Worm (Caenorhabditis elegans) whole organism, late embryonic: Measurements from ENCODE around the gene F09E5.14.

Source experiments
- C08G9.2 ChIP-seq: sonication (generic microtip); optimal IDR thresholded peaks from 2 replicates; lab custom pipeline; 2016; ENCODE audit warnings: mild to moderate bottlenecking, missing genetic modification characterization, moderate library complexity, missing compliant biosample characterization
- F13H6.1 ChIP-seq: sonication (generic microtip); optimal IDR thresholded peaks from 2 replicates; lab custom pipeline; 2016; ENCODE audit warnings: missing genetic modification characterization, missing compliant biosample characterization
- K02D7.2 ChIP-seq: sonication (generic microtip); optimal IDR thresholded peaks from 2 replicates; lab custom pipeline; 2017; ENCODE audit warnings: mild to moderate bottlenecking, missing genetic modification characterization, missing compliant biosample characterization
- K09A11.1 ChIP-seq: sonication (generic microtip); optimal IDR thresholded peaks from 2 replicates; lab custom pipeline; 2017; ENCODE audit warnings: antibody characterized with exemption, mild to moderate bottlenecking, missing genetic modification characterization, missing compliant biosample characterization; ENCODE audit not compliant: insufficient read depth
- T23F11.4 ChIP-seq: fragments of 200-800 bp; sonication (Bioruptor generic); optimal IDR thresholded peaks from 2 replicates; lab custom pipeline; 2018; ENCODE audit warnings: mild to moderate bottlenecking, missing genetic modification characterization, missing compliant biosample characterization
- ama-1 ChIP-seq: fragments of 150-350 bp; optimal IDR thresholded peaks from 2 replicates; lab custom pipeline; 2014
- ceh-19 ChIP-seq: fragments of 200-800 bp; sonication (Bioruptor generic); optimal IDR thresholded peaks from 2 replicates; lab custom pipeline; 2018; ENCODE audit warnings: mild to moderate bottlenecking, missing genetic modification characterization, missing compliant biosample characterization
- ceh-2 ChIP-seq: sonication (generic microtip); optimal IDR thresholded peaks from 2 replicates; lab custom pipeline; 2016; ENCODE audit warnings: missing genotype, missing genetic modification characterization, missing compliant biosample characterization
- ceh-22 ChIP-seq: sonication (generic microtip); optimal IDR thresholded peaks from 2 replicates; lab custom pipeline; 2017; ENCODE audit warnings: missing biosample characterization, missing genetic modification characterization
- ceh-30 ChIP-seq: fragments of 150-350 bp; optimal IDR thresholded peaks from 2 replicates; lab custom pipeline; 2014; ENCODE audit warnings: missing biosample characterization, missing genetic modification characterization
- ceh-31 ChIP-seq: sonication (generic microtip); optimal IDR thresholded peaks from 2 replicates; lab custom pipeline; 2016; ENCODE audit warnings: missing genetic modification characterization, missing compliant biosample characterization
- ceh-48 ChIP-seq: sonication (generic microtip); optimal IDR thresholded peaks from 2 replicates; lab custom pipeline; 2016; ENCODE audit warnings: missing genetic modification characterization, inconsistent platforms, missing compliant biosample characterization
- ceh-6 ChIP-seq: fragments of 200-800 bp; sonication (Bioruptor generic); optimal IDR thresholded peaks from 2 replicates; lab custom pipeline; 2018; ENCODE audit warnings: mild to moderate bottlenecking, missing genetic modification characterization, missing compliant biosample characterization
- ceh-9 ChIP-seq: sonication (generic microtip); optimal IDR thresholded peaks from 2 replicates; lab custom pipeline; 2016; ENCODE audit warnings: mild to moderate bottlenecking, missing genetic modification characterization, inconsistent platforms, missing compliant biosample characterization
- che-1 ChIP-seq: sonication (generic microtip); optimal IDR thresholded peaks from 2 replicates; lab custom pipeline; 2016; ENCODE audit warnings: mild to moderate bottlenecking, missing genetic modification characterization, missing compliant biosample characterization
- elt-2 ChIP-seq: sonication (generic microtip); optimal IDR thresholded peaks from 2 replicates; lab custom pipeline; 2016; ENCODE audit warnings: missing genetic modification reagents, missing genetic modification characterization, missing compliant biosample characterization
- elt-4 ChIP-seq: sonication (generic microtip); optimal IDR thresholded peaks from 2 replicates; lab custom pipeline; 2016; ENCODE audit warnings: missing genetic modification characterization, missing compliant biosample characterization
- ets-4 ChIP-seq: sonication (generic microtip); optimal IDR thresholded peaks from 2 replicates; lab custom pipeline; 2016; ENCODE audit warnings: missing genetic modification characterization, missing compliant biosample characterization
- eyg-1 ChIP-seq: sonication (generic microtip); optimal IDR thresholded peaks from 2 replicates; lab custom pipeline; 2016; ENCODE audit warnings: missing genotype, missing genetic modification characterization, missing compliant biosample characterization
- fkh-6 ChIP-seq: sonication (generic microtip); optimal IDR thresholded peaks from 2 replicates; lab custom pipeline; 2016; ENCODE audit warnings: missing genetic modification characterization, missing compliant biosample characterization
- gmeb-2 ChIP-seq: sonication (generic microtip); optimal IDR thresholded peaks from 2 replicates; lab custom pipeline; 2016; ENCODE audit warnings: missing genetic modification characterization, inconsistent platforms, missing compliant biosample characterization
- hlh-13 ChIP-seq: fragments of 200-800 bp; sonication (Bioruptor generic); optimal IDR thresholded peaks from 2 replicates; lab custom pipeline; 2018; ENCODE audit warnings: mild to moderate bottlenecking, missing genetic modification characterization, missing compliant biosample characterization
- hlh-6 ChIP-seq: sonication (generic microtip); optimal IDR thresholded peaks from 2 replicates; lab custom pipeline; 2016; ENCODE audit warnings: missing genotype, missing genetic modification characterization, missing compliant biosample characterization
- hlh-8 ChIP-seq: sonication (generic microtip); optimal IDR thresholded peaks from 2 replicates; lab custom pipeline; 2016; ENCODE audit warnings: missing genotype, missing genetic modification characterization, missing compliant biosample characterization
- lim-6 ChIP-seq: sonication (generic microtip); optimal IDR thresholded peaks from 2 replicates; lab custom pipeline; 2016; ENCODE audit warnings: missing genetic modification characterization, missing compliant biosample characterization
- mec-3 ChIP-seq: sonication (generic microtip); optimal IDR thresholded peaks from 2 replicates; lab custom pipeline; 2016; ENCODE audit warnings: borderline replicate concordance, missing genetic modification characterization, missing compliant biosample characterization
- nfya-1 ChIP-seq: sonication (generic microtip); optimal IDR thresholded peaks from 2 replicates; lab custom pipeline; 2017; ENCODE audit warnings: missing genetic modification characterization, mild to moderate bottlenecking, missing compliant biosample characterization, antibody characterized with exemption, moderate library complexity
- npax-4 ChIP-seq: sonication (generic microtip); optimal IDR thresholded peaks from 2 replicates; lab custom pipeline; 2016; ENCODE audit warnings: missing genetic modification characterization, missing compliant biosample characterization
- odd-2 ChIP-seq: sonication (generic microtip); optimal IDR thresholded peaks from 2 replicates; lab custom pipeline; 2017; ENCODE audit warnings: antibody characterized with exemption, mild to moderate bottlenecking, missing genetic modification characterization, missing compliant biosample characterization
- pag-3 ChIP-seq: sonication (generic microtip); optimal IDR thresholded peaks from 2 replicates; lab custom pipeline; 2016; ENCODE audit warnings: missing compliant biosample characterization, missing genetic modification characterization, borderline replicate concordance
- pat-9 ChIP-seq: fragments of 200-800 bp; sonication (Bioruptor generic); optimal IDR thresholded peaks from 2 replicates; lab custom pipeline; 2018; ENCODE audit warnings: mild to moderate bottlenecking, missing genetic modification characterization, moderate library complexity, missing compliant biosample characterization
- pha-2 ChIP-seq: sonication (generic microtip); optimal IDR thresholded peaks from 2 replicates; lab custom pipeline; 2017; ENCODE audit warnings: mild to moderate bottlenecking, missing genetic modification characterization, missing compliant biosample characterization
- pha-4 ChIP-seq: fragments of 150-350 bp; optimal IDR thresholded peaks from 2 replicates; lab custom pipeline; 2018; ENCODE audit warnings: missing biosample characterization, missing genetic modification reagents, missing genetic modification characterization
- pqm-1 ChIP-seq: sonication (generic microtip); optimal IDR thresholded peaks from 2 replicates; lab custom pipeline; 2016; ENCODE audit warnings: missing genetic modification characterization, missing compliant biosample characterization
- ref-2 ChIP-seq: sonication (generic microtip); optimal IDR thresholded peaks from 2 replicates; lab custom pipeline; 2016; ENCODE audit warnings: missing genetic modification characterization, missing compliant biosample characterization
- rnt-1 ChIP-seq: sonication (generic microtip); optimal IDR thresholded peaks from 2 replicates; lab custom pipeline; 2016; ENCODE audit warnings: missing genetic modification characterization, missing compliant biosample characterization
- sdc-2 ChIP-seq: sonication (generic microtip); optimal IDR thresholded peaks from 2 replicates; lab custom pipeline; 2016; ENCODE audit warnings: missing genotype, missing genetic modification characterization, missing compliant biosample characterization
- sox-2 ChIP-seq: fragments of 200-800 bp; sonication (Bioruptor generic); IDR thresholded peaks from 2 replicates; pipeline ENCODE4 v1.3.6; 2022; ENCODE audit warnings: missing genetic modification reagents, missing genetic modification characterization, missing compliant biosample characterization
- sox-4 ChIP-seq: sonication (generic microtip); optimal IDR thresholded peaks from 2 replicates; lab custom pipeline; 2017; ENCODE audit warnings: mild to moderate bottlenecking, missing genetic modification characterization, inconsistent platforms, missing compliant biosample characterization
- syd-9 ChIP-seq: sonication (generic microtip); optimal IDR thresholded peaks from 2 replicates; lab custom pipeline; 2016; ENCODE audit warnings: mild to moderate bottlenecking, missing genetic modification characterization, moderate library complexity, missing compliant biosample characterization
- tbx-7 ChIP-seq: sonication (generic microtip); optimal IDR thresholded peaks from 2 replicates; lab custom pipeline; 2016; ENCODE audit warnings: missing genotype, missing genetic modification characterization, missing compliant biosample characterization
- ttx-3 ChIP-seq: sonication (generic microtip); optimal IDR thresholded peaks from 2 replicates; lab custom pipeline; 2016; ENCODE audit warnings: missing genetic modification reagents, missing genetic modification characterization, missing compliant biosample characterization
- unc-42 ChIP-seq: sonication (generic microtip); optimal IDR thresholded peaks from 2 replicates; lab custom pipeline; 2016; ENCODE audit warnings: missing genotype, missing genetic modification characterization, missing compliant biosample characterization
- unc-55 ChIP-seq: sonication (generic microtip); optimal IDR thresholded peaks from 2 replicates; lab custom pipeline; 2017; ENCODE audit warnings: missing biosample characterization, missing genetic modification reagents, missing genetic modification characterization
- zip-5 ChIP-seq: sonication (generic microtip); optimal IDR thresholded peaks from 2 replicates; lab custom pipeline; 2016; ENCODE audit warnings: missing genetic modification characterization, missing compliant biosample characterization
- ztf-16 ChIP-seq: sonication (generic microtip); optimal IDR thresholded peaks from 2 replicates; lab custom pipeline; 2017; ENCODE audit warnings: missing genetic modification characterization, missing compliant biosample characterization

F09E5.14 gene

ce11 chrII:5377467-5378238 lies 33.0 kb upstream of the F09E5.14 start, which contains the start of gene prdx-2:
Gene prdx-2 (plus strand): TSS chrII:5378195.
- TF ChIP-seq K02D7.2 (tag; lab: Kevin White, UChicago) (no peak), ceh-48 (no peak), pha-2 (tag; lab: Kevin White, UChicago) (no peak), pha-4 (tag; lab: Kevin White, UChicago) (no peak), pat-9 (tag; lab: Kevin White, UChicago) (no peak), K09A11.1 (tag; lab: Kevin White, UChicago) (no peak), ref-2 (tag; lab: Kevin White, UChicago) (no peak), ets-4 (tag; lab: Kevin White, UChicago) (no peak), rnt-1 (tag; lab: Kevin White, UChicago) (no peak), ceh-19 (GFP tag; lab: Kevin White, UChicago) (no peak), ceh-31 (tag; lab: Kevin White, UChicago) (no peak), npax-4 (no peak), gmeb-2 (tag; lab: Kevin White, UChicago) (no peak), ama-1 (lab: Kevin White, UChicago) (no peak), sox-2 (GFP tag; lab: Robert Waterston, UW) (no peak), ttx-3 (tag; lab: Kevin White, UChicago) (no peak), F13H6.1 (tag; lab: Kevin White, UChicago) (no peak)

DNA sequence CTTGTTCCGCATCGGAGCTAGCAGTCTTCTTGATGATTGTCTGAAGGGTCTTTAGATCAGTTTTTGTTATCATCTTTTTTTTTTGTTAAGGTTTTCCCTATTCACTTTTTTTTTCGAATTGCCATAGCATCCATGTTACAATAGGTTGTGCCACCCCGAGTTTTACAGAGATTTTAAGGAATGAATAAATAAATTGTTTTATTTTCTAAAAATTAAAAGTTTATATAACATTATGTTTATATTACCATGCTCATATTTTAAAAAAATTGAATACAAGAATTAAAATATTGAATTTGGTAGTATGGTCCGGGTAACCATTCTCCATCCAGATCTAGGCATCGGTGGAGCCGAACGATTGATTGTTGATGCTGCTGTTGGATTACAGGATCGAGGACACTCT lies 30.3 kb upstream of the F09E5.14 start, which contains the start of gene algn-2:
TSS of gene algn-2 (plus strand) at position 301 of the 400 bp plus-strand sequence.
- TF ChIP-seq fkh-6 (no peak), eyg-1 (tag; lab: Kevin White, UChicago) (no peak), ztf-16 (no peak), hlh-8 (tag; lab: Kevin White, UChicago) (no peak), nfya-1 (no peak), T23F11.4 (GFP tag; lab: Kevin White, UChicago) (no peak), ceh-2 (tag; lab: Kevin White, UChicago) (no peak)
- TF ChIP-seq, all 69 proteins: peak for 0

- TF ChIP-seq K02D7.2 (tag; lab: Kevin White, UChicago) (no peak), che-1 (no peak), fkh-6 (no peak), ceh-22 (tag; lab: Kevin White, UChicago) (no peak), eyg-1 (tag; lab: Kevin White, UChicago) (no peak), ceh-6 (GFP tag; lab: Kevin White, UChicago) (no peak), odd-2 (tag; lab: Kevin White, UChicago) (no peak), elt-2 (tag; lab: Kevin White, UChicago) (peak; percentile 97), C08G9.2 (no peak), elt-4 (tag; lab: Kevin White, UChicago) (no peak), F13H6.1 (tag; lab: Kevin White, UChicago) (no peak), sox-4 (tag; lab: Kevin White, UChicago) (no peak), syd-9 (no peak), ceh-19 (GFP tag; lab: Kevin White, UChicago) (no peak), ztf-16 (no peak), unc-42 (tag; lab: Kevin White, UChicago) (peak; percentile 65), sdc-2 (tag; lab: Kevin White, UChicago) (peak; percentile 25), hlh-8 (tag; lab: Kevin White, UChicago) (no peak), lim-6 (tag; lab: Kevin White, UChicago) (no peak), unc-55 (GFP tag; lab: Kevin White, UChicago) (peak; percentile 8), ceh-30 (tag; lab: Kevin White, UChicago) (peak; percentile 92), tbx-7 (tag; lab: Kevin White, UChicago) (no peak), hlh-13 (no peak), pag-3 (tag; lab: Kevin White, UChicago) (no peak), pqm-1 (tag; lab: Kevin White, UChicago) (no peak), mec-3 (tag; lab: Kevin White, UChicago) (no peak), hlh-6 (no peak), zip-5 (tag; lab: Kevin White, UChicago) (no peak), ceh-9 (no peak)
These were observed 28.8 kb upstream of the F09E5.14 start, which contains the start of the genes agt-2 and F09E5.3 for ce11 chrII:5373275-5374047. Gene agt-2 (minus strand): TSS chrII:5373827. Gene F09E5.3 (plus strand): TSS chrII:5373997.
